Worm (Caenorhabditis elegans) whole organism, mixed stage, embryonic: Measurements from ENCODE around the gene hst-3.2.

Experiments
- blmp-1 ChIP-seq: fragments of 150-350 bp; optimal IDR thresholded peaks from 2 replicates; lab custom pipeline; 2014; ENCODE audit warnings: missing biosample characterization, missing genetic modification characterization
- ceh-39 ChIP-seq: fragments of 150-350 bp; optimal IDR thresholded peaks from 2 replicates; lab custom pipeline; 2014; ENCODE audit warnings: missing biosample characterization, missing genetic modification characterization
- ceh-83 ChIP-seq: fragments of 200-800 bp; sonication (Bioruptor generic); optimal IDR thresholded peaks from 2 replicates; lab custom pipeline; 2018; ENCODE audit warnings: mild to moderate bottlenecking, missing genetic modification characterization, missing compliant biosample characterization
- ces-1 ChIP-seq: fragments of 150-350 bp; optimal IDR thresholded peaks from 2 replicates; lab custom pipeline; 2014; ENCODE audit warnings: missing biosample characterization, missing genetic modification reagents, missing genetic modification characterization
- cnd-1 ChIP-seq: fragments of 200-800 bp; sonication (Bioruptor generic); optimal IDR thresholded peaks from 2 replicates; lab custom pipeline; 2018; ENCODE audit warnings: mild to moderate bottlenecking, missing genetic modification characterization, missing compliant biosample characterization
- drap-1 ChIP-seq: fragments of 200-800 bp; sonication (Bioruptor generic); optimal IDR thresholded peaks from 3 replicates; lab custom pipeline; 2018; ENCODE audit warnings: mild to moderate bottlenecking, missing genetic modification characterization, missing compliant biosample characterization
- elt-1 ChIP-seq: sonication (generic microtip); optimal IDR thresholded peaks from 2 replicates; lab custom pipeline; 2017; ENCODE audit warnings: missing genetic modification characterization, mild to moderate bottlenecking, missing compliant biosample characterization, antibody characterized with exemption, moderate library complexity, borderline replicate concordance; ENCODE audit not compliant: insufficient read depth
- elt-3 ChIP-seq: fragments of 150-350 bp; optimal IDR thresholded peaks from 2 replicates; lab custom pipeline; 2014; ENCODE audit warnings: missing biosample characterization, missing genetic modification characterization
- flh-1 ChIP-seq: fragments of 200-800 bp; sonication (Bioruptor generic); optimal IDR thresholded peaks from 2 replicates; lab custom pipeline; 2018; ENCODE audit warnings: mild to moderate bottlenecking, missing genetic modification characterization, moderate library complexity, missing compliant biosample characterization
- ham-2 ChIP-seq: fragments of 200-800 bp; sonication (Bioruptor generic); optimal IDR thresholded peaks from 2 replicates; lab custom pipeline; 2018; ENCODE audit warnings: mild to moderate bottlenecking, missing genetic modification characterization, missing compliant biosample characterization
- hlh-1 ChIP-seq: fragments of 150-350 bp; optimal IDR thresholded peaks from 2 replicates; lab custom pipeline; 2014; ENCODE audit warnings: missing biosample characterization, missing genetic modification reagents, missing genetic modification characterization
- lin-13 ChIP-seq: fragments of 150-350 bp; optimal IDR thresholded peaks from 2 replicates; lab custom pipeline; 2014; ENCODE audit warnings: missing biosample characterization, missing genetic modification characterization
- lin-32 ChIP-seq: fragments of 200-800 bp; sonication (Bioruptor generic); optimal IDR thresholded peaks from 2 replicates; lab custom pipeline; 2018; ENCODE audit warnings: mild to moderate bottlenecking, missing genetic modification characterization, missing compliant biosample characterization
- lsy-2 ChIP-seq: fragments of 150-350 bp; optimal IDR thresholded peaks from 2 replicates; lab custom pipeline; 2014; ENCODE audit warnings: missing biosample characterization, missing genetic modification characterization
- mab-5 ChIP-seq: fragments of 150-350 bp; optimal IDR thresholded peaks from 2 replicates; lab custom pipeline; 2014; ENCODE audit warnings: missing biosample characterization, missing genetic modification characterization
- mep-1 ChIP-seq: fragments of 150-350 bp; optimal IDR thresholded peaks from 2 replicates; lab custom pipeline; 2017; ENCODE audit warnings: missing biosample characterization, missing genetic modification reagents, missing genetic modification characterization, inconsistent platforms
- mls-2 ChIP-seq: sonication (generic microtip); optimal IDR thresholded peaks from 2 replicates; lab custom pipeline; 2016; ENCODE audit warnings: mild to moderate bottlenecking, missing genetic modification characterization, moderate library complexity, missing compliant biosample characterization
- nhr-12 ChIP-seq: fragments of 150-350 bp; optimal IDR thresholded peaks from 2 replicates; lab custom pipeline; 2014; ENCODE audit warnings: missing biosample characterization, missing genetic modification characterization
- nhr-28 ChIP-seq: fragments of 150-350 bp; optimal IDR thresholded peaks from 2 replicates; lab custom pipeline; 2014; ENCODE audit warnings: missing biosample characterization, missing genetic modification characterization
- nhr-76 ChIP-seq: sonication (generic microtip); optimal IDR thresholded peaks from 2 replicates; lab custom pipeline; 2017; ENCODE audit warnings: missing biosample characterization, missing genetic modification characterization
- pha-4 ChIP-seq: fragments of 150-350 bp; optimal IDR thresholded peaks from 2 replicates; lab custom pipeline; 2018; ENCODE audit warnings: missing biosample characterization, missing genetic modification reagents, missing genetic modification characterization
- sem-2 ChIP-seq: fragments of 200-800 bp; sonication (Bioruptor generic); optimal IDR thresholded peaks from 2 replicates; lab custom pipeline; 2018; ENCODE audit warnings: mild to moderate bottlenecking, missing genetic modification characterization, missing compliant biosample characterization
- sptf-1 ChIP-seq: sonication (generic microtip); optimal IDR thresholded peaks from 2 replicates; lab custom pipeline; 2017; ENCODE audit warnings: mild to moderate bottlenecking, missing genetic modification characterization, moderate library complexity, missing compliant biosample characterization
- tbx-8 ChIP-seq: fragments of 200-800 bp; sonication (Bioruptor generic); optimal IDR thresholded peaks from 2 replicates; lab custom pipeline; 2018; ENCODE audit warnings: mild to moderate bottlenecking, missing genetic modification characterization, moderate library complexity, missing compliant biosample characterization
- unc-120 ChIP-seq: sonication (generic microtip); optimal IDR thresholded peaks from 2 replicates; lab custom pipeline; 2017; ENCODE audit warnings: missing genetic modification characterization, missing compliant biosample characterization; ENCODE audit not compliant: poor library complexity, severe bottlenecking
- unc-39 ChIP-seq: fragments of 150-350 bp; optimal IDR thresholded peaks from 2 replicates; lab custom pipeline; 2014; ENCODE audit warnings: missing biosample characterization, missing genetic modification characterization
- unc-62 ChIP-seq: fragments of 150-350 bp; optimal IDR thresholded peaks from 2 replicates; lab custom pipeline; 2014; ENCODE audit warnings: missing biosample characterization, missing genetic modification reagents, missing genetic modification characterization
- zip-8 ChIP-seq: fragments of 150-350 bp; optimal IDR thresholded peaks from 2 replicates; lab custom pipeline; 2014; ENCODE audit warnings: missing biosample characterization, missing genetic modification characterization
- ztf-11 ChIP-seq: fragments of 150-350 bp; optimal IDR thresholded peaks from 2 replicates; lab custom pipeline; 2014; ENCODE audit warnings: missing biosample characterization, missing genetic modification characterization

The hst-3.2 gene

DNA sequence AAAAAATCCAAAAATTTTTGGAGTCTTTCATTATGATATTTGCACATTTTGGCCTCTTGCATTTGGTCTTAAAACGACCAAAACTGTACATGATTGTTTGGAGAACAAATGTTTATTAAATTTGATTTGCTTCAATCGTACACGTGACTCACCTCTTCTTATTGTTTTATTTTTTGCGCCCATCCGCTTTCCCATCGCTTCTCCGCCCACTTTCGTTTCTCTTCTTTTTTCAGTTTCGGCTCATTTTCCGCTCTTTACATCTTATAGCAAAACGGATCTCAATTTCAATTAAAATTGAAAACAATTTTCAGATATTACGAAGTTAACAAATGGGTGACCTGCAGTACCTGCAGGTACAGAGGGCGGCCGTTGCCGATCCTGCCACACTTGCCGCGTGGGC is 14.6 kb downstream of the hst-3.2 start, which contains the start of gene nmy-1:
Gene nmy-1 (plus strand): TSS at position 301 of the 400 bp plus-strand sequence.
- no peak for TF ChIP-seq lsy-2 (tag; lab: Kevin White, UChicago)
- TF ChIP-seq ces-1 (GFP tag; lab: Kevin White, UChicago): no peak
- no peak for TF ChIP-seq unc-120 (tag; lab: Kevin White, UChicago)
- no peak for TF ChIP-seq nhr-12 (tag; lab: Kevin White, UChicago)
- no peak for TF ChIP-seq mab-5 (tag; lab: Kevin White, UChicago)
- no peak for TF ChIP-seq cnd-1 (tag; lab: Kevin White, UChicago)
- no peak for TF ChIP-seq blmp-1 (tag; lab: Kevin White, UChicago)
- no peak for TF ChIP-seq mep-1 (tag; lab: Kevin White, UChicago)
- TF ChIP-seq lin-13 (tag; lab: Kevin White, UChicago): no peak
- TF ChIP-seq mls-2 (tag; lab: Kevin White, UChicago): no peak
- TF ChIP-seq sptf-1 (tag; lab: Kevin White, UChicago): no peak
- TF ChIP-seq pha-4: no peak
- no peak for TF ChIP-seq nhr-76 (tag; lab: Kevin White, UChicago)
- TF ChIP-seq elt-1: no peak
- TF ChIP-seq sem-2 (GFP tag; lab: Kevin White, UChicago): no peak
- TF ChIP-seq drap-1: no peak
- TF ChIP-seq elt-3 (tag; lab: Kevin White, UChicago): no peak
- TF ChIP-seq ceh-39: no peak
- no peak for TF ChIP-seq flh-1
- TF ChIP-seq tbx-8 (GFP tag; lab: Kevin White, UChicago): no peak

- TF ChIP-seq pha-4 (peak; percentile 5), unc-62 (GFP tag; lab: Kevin White, UChicago) (peak; percentile 27), tbx-8 (GFP tag; lab: Kevin White, UChicago) (no peak), drap-1 (peak; percentile 27), flh-1 (no peak), ham-2 (GFP tag; lab: Kevin White, UChicago) (peak; percentile 13), elt-1 (peak; percentile 76), lin-32 (GFP tag; lab: Kevin White, UChicago) (no peak)
Observed at ce11 chrX:2907296-2907873, 16.4 kb downstream of the hst-3.2 start.

ce11 chrX:2906062-2906732 is 17.6 kb downstream of the hst-3.2 start:
- TF ChIP-seq elt-1 (no peak), cnd-1 (tag; lab: Kevin White, UChicago) (no peak), unc-62 (GFP tag; lab: Kevin White, UChicago) (no peak), lsy-2 (tag; lab: Kevin White, UChicago) (no peak), hlh-1 (no peak), mab-5 (tag; lab: Kevin White, UChicago) (no peak), mls-2 (tag; lab: Kevin White, UChicago) (no peak), ceh-83 (GFP tag; lab: Kevin White, UChicago) (no peak), lin-13 (tag; lab: Kevin White, UChicago) (no peak), nhr-12 (tag; lab: Kevin White, UChicago) (no peak), flh-1 (no peak), zip-8 (tag; lab: Kevin White, UChicago) (no peak), unc-39 (tag; lab: Kevin White, UChicago) (no peak), ztf-11 (tag; lab: Kevin White, UChicago) (no peak), tbx-8 (GFP tag; lab: Kevin White, UChicago) (no peak), nhr-28 (tag; lab: Kevin White, UChicago) (no peak), blmp-1 (tag; lab: Kevin White, UChicago) (no peak), elt-3 (tag; lab: Kevin White, UChicago) (no peak)

DNA sequence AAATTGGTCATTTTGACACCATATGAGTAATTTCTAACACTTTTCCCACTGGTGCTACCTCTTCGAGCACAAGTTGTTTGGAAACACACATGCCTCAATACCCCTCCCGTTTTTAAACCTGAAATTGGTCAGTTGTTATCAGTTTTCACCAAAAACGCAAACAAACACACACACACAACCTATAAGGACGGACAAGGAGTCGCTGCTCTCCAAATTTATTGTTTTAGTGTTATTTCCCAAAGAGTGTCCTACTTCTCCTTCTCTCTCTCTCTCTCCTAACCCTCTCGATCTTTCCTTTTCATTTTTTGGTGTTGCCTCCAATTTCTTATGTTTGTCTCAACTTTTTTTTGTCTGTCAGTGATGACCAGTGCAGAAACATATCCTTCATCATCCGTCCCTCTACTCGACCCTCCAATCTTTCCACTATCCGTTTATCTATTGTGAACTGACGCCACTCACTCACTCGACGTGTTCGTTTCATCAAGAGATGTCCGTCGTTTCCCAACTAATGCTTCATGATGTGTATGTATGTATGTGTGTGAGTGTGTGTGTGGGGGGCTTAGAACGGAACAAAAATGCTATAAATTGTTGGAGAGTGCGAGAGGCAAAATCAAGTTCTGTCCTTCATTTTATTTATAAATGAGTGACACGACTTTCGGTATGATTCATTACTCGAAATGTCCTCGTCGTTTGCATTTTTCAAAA is 19.9 kb downstream of the hst-3.2 start:
- TF ChIP-seq unc-62 (GFP tag; lab: Kevin White, UChicago) (peak; percentile 68), mls-2 (tag; lab: Kevin White, UChicago) (no peak)
